Worm (Caenorhabditis elegans): ENCODE measurements around the gene larp-1.
"Not testable (repeated sequence)": the region's sequence is repeated elsewhere in the genome, so short reads cannot be mapped to it uniquely, and the experiment has no call there.

DNA sequence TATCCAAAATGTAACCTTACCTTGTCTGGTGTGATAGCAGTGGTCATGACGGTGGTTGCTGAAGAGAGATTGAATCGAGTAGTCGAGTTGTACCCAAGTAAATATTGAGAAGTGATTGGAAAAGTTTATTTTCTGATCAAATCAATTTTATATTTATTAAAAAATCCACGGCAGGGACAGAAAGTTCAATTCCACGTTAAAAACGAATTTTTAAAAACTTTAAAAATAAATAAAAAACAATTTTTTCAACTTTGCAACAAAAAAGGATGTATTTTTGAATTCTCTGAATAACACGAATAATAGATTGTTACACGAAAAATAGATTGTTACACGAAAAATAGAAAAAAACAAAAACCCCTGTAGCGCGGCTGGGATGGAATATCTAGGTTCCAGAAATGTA lies 38.3 kb upstream of the larp-1 start, which contains the start of gene C45G9.9:
- TF ChIP-seq lsy-2 (tag; optimal IDR thresholded peaks at IDR 0.05); unc-62 (GFP tag; optimal IDR thresholded peaks at IDR 0.05 in 1 of 2); unc-62 (tag; optimal IDR thresholded peaks at IDR 0.05); snpc-4 (tag; optimal IDR thresholded peaks at IDR 0.05); ama-1 (optimal IDR thresholded peaks at IDR 0.05); ceh-20 (GFP tag; IDR thresholded peaks at IDR 0.05); nhr-237 (tag; optimal IDR thresholded peaks at IDR 0.05); nhr-42 (GFP tag; IDR thresholded peaks at IDR 0.05); aha-1 (tag); egl-27 (tag; optimal IDR thresholded peaks at IDR 0.05); saeg-2 (GFP tag; IDR thresholded peaks at IDR 0.05); set-16 (GFP tag; IDR thresholded peaks at IDR 0.05); ztf-11 (tag; optimal IDR thresholded peaks at IDR 0.05); ces-1 (GFP tag; optimal IDR thresholded peaks at IDR 0.05): not testable (repeated sequence)
